Worm (Caenorhabditis elegans) whole organism, late embryonic: Measurements from ENCODE around the gene aak-1.

Experiments used
- F13H6.1 ChIP-seq: sonication (generic microtip); optimal IDR thresholded peaks from 2 replicates; lab custom pipeline; 2016; ENCODE audit warnings: missing genetic modification characterization, missing compliant biosample characterization
- Y22D7AL.16 ChIP-seq: sonication (generic microtip); optimal IDR thresholded peaks from 2 replicates; lab custom pipeline; 2016; ENCODE audit warnings: missing genetic modification characterization, missing compliant biosample characterization
- ceh-19 ChIP-seq: fragments of 200-800 bp; sonication (Bioruptor generic); optimal IDR thresholded peaks from 2 replicates; lab custom pipeline; 2018; ENCODE audit warnings: mild to moderate bottlenecking, missing genetic modification characterization, missing compliant biosample characterization
- ceh-9 ChIP-seq: sonication (generic microtip); optimal IDR thresholded peaks from 2 replicates; lab custom pipeline; 2016; ENCODE audit warnings: mild to moderate bottlenecking, missing genetic modification characterization, inconsistent platforms, missing compliant biosample characterization
- che-1 ChIP-seq: sonication (generic microtip); optimal IDR thresholded peaks from 2 replicates; lab custom pipeline; 2016; ENCODE audit warnings: mild to moderate bottlenecking, missing genetic modification characterization, missing compliant biosample characterization
- dve-1 ChIP-seq: sonication (generic microtip); optimal IDR thresholded peaks from 2 replicates; lab custom pipeline; 2017; ENCODE audit warnings: antibody characterized with exemption, mild to moderate bottlenecking, missing genetic modification characterization, missing compliant biosample characterization
- madf-2 ChIP-seq: sonication (generic microtip); optimal IDR thresholded peaks from 2 replicates; lab custom pipeline; 2017; ENCODE audit warnings: missing genetic modification characterization, missing compliant biosample characterization
- pat-9 ChIP-seq: fragments of 200-800 bp; sonication (Bioruptor generic); optimal IDR thresholded peaks from 2 replicates; lab custom pipeline; 2018; ENCODE audit warnings: mild to moderate bottlenecking, missing genetic modification characterization, moderate library complexity, missing compliant biosample characterization
- pqm-1 ChIP-seq: sonication (generic microtip); optimal IDR thresholded peaks from 2 replicates; lab custom pipeline; 2016; ENCODE audit warnings: missing genetic modification characterization, missing compliant biosample characterization
- ref-2 ChIP-seq: sonication (generic microtip); optimal IDR thresholded peaks from 2 replicates; lab custom pipeline; 2016; ENCODE audit warnings: missing genetic modification characterization, missing compliant biosample characterization
- sox-2 ChIP-seq: fragments of 200-800 bp; sonication (Bioruptor generic); IDR thresholded peaks from 2 replicates; pipeline ENCODE4 v1.3.6; 2022; ENCODE audit warnings: missing genetic modification reagents, missing genetic modification characterization, missing compliant biosample characterization
- tbx-7 ChIP-seq: sonication (generic microtip); optimal IDR thresholded peaks from 2 replicates; lab custom pipeline; 2016; ENCODE audit warnings: missing genotype, missing genetic modification characterization, missing compliant biosample characterization
- unc-55 ChIP-seq: sonication (generic microtip); optimal IDR thresholded peaks from 2 replicates; lab custom pipeline; 2017; ENCODE audit warnings: missing biosample characterization, missing genetic modification reagents, missing genetic modification characterization
- ztf-16 ChIP-seq: sonication (generic microtip); optimal IDR thresholded peaks from 2 replicates; lab custom pipeline; 2017; ENCODE audit warnings: missing genetic modification characterization, missing compliant biosample characterization

DNA sequence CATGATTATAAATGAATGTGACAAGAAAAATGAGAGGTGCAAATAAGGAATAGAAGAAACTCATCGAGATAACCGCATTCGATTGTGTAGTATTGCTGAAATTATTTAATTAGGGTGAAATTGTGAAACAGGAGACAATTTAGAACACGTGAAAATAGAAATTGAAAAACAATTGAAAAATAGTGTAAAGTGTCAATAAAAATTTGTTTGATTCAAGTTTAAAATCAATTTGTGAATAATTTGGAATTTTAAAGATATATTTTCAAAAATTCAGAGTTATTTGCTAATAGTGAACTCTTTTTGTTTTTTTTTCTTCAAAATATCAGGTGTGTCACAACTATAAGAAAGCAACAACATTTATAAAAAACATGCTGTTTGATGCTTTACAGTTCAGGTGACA, 29.6 kb downstream of the aak-1 start, which contains the start of gene ZK370.4:
- TF ChIP-seq ceh-19 (no peak), unc-55 (GFP tag; lab: Kevin White, UChicago) (no peak), Y22D7AL.16 (no peak), ref-2 (no peak), pqm-1 (no peak), tbx-7 (no peak), madf-2 (no peak), pat-9 (tag; lab: Kevin White, UChicago) (no peak), dve-1 (tag; lab: Kevin White, UChicago) (no peak), che-1 (no peak), sox-2 (GFP tag; lab: Robert Waterston, UW) (no peak), ztf-16 (tag; lab: Kevin White, UChicago) (no peak), ceh-9 (tag; lab: Kevin White, UChicago) (no peak), F13H6.1 (tag; lab: Kevin White, UChicago) (no peak)
